ENCODE assay signal across 4 fruit fly cellular contexts in genomic region chr3R:30325442-30326058, dm6.
TF ChIP-seq lines count a peak whose summit lies in the region.

No protein-coding gene starts in this region.

- no peak for TF ChIP-seq CTCF in whole organism, embryonic (GFP tag; optimal IDR thresholded peaks at IDR 0.05; lab: Kevin White, UChicago)

TF ChIP-seq in whole organism, adult, 20 proteins besides CTCF, POLR2A, EP300 and RAD21:
- TF ChIP-seq CG11617 (GFP tag; optimal IDR thresholded peaks at IDR 0.05; lab: Kevin White, UChicago): peak; percentile 17
- TF ChIP-seq CG5204 (GFP tag; optimal IDR thresholded peaks at IDR 0.05; lab: Kevin White, UChicago): peak; percentile 32
- TF ChIP-seq CG7101 (tag; optimal IDR thresholded peaks at IDR 0.05; lab: Kevin White, UChicago): peak; percentile 24
- TF ChIP-seq cnc (optimal IDR thresholded peaks at IDR 0.05; lab: Kevin White, UChicago): no peak
- TF ChIP-seq CG1620 (GFP tag; optimal IDR thresholded peaks at IDR 0.05; lab: Kevin White, UChicago): no peak
- peak; percentile 37 for TF ChIP-seq CG33017 (tag; optimal IDR thresholded peaks at IDR 0.05; lab: Kevin White, UChicago)
- TF ChIP-seq bab1 (GFP tag; optimal IDR thresholded peaks at IDR 0.05; lab: Kevin White, UChicago): no peak
- TF ChIP-seq toe (GFP tag; optimal IDR thresholded peaks at IDR 0.05; lab: Kevin White, UChicago): peak; percentile 8
- peak; percentile 16 for TF ChIP-seq cic (GFP tag; optimal IDR thresholded peaks at IDR 0.05; lab: Kevin White, UChicago)
- TF ChIP-seq CG7045 (GFP tag; optimal IDR thresholded peaks at IDR 0.05; lab: Kevin White, UChicago): peak; percentile 81
- TF ChIP-seq CG14711 (tag; optimal IDR thresholded peaks at IDR 0.05; lab: Kevin White, UChicago): peak; percentile 59
- TF ChIP-seq CG12768 (GFP tag; optimal IDR thresholded peaks at IDR 0.05; lab: Kevin White, UChicago): peak; percentile 83
- TF ChIP-seq tj (GFP tag; optimal IDR thresholded peaks at IDR 0.05; lab: Kevin White, UChicago): no peak
- TF ChIP-seq ovo (GFP tag; optimal IDR thresholded peaks at IDR 0.05; lab: Kevin White, UChicago): no peak
- no peak for TF ChIP-seq Crg-1 (GFP tag; optimal IDR thresholded peaks at IDR 0.05; lab: Kevin White, UChicago)
- peak; percentile 23 for TF ChIP-seq Hr96 (GFP tag; optimal IDR thresholded peaks at IDR 0.05; lab: Kevin White, UChicago)
- TF ChIP-seq Clk (GFP tag; optimal IDR thresholded peaks at IDR 0.05; lab: Kevin White, UChicago): peak; percentile 45
- peak; percentile 32 for TF ChIP-seq pad (GFP tag; optimal IDR thresholded peaks at IDR 0.05; lab: Kevin White, UChicago)
- TF ChIP-seq Mnt (GFP tag; optimal IDR thresholded peaks at IDR 0.05; lab: Kevin White, UChicago): no peak

TF ChIP-seq in whole organism, embryonic, 481 proteins besides CTCF, POLR2A, EP300 and RAD21 (continues in another document):
- TF ChIP-seq Sin3A (optimal IDR thresholded peaks at IDR 0.05; lab: Kevin White, UChicago) (no peak), dmrt11E (tag; optimal IDR thresholded peaks at IDR 0.05; lab: Kevin White, UChicago) (no peak), CG18599 (GFP tag; optimal IDR thresholded peaks at IDR 0.05; lab: Kevin White, UChicago) (peak; percentile 94), Hand (GFP tag; optimal IDR thresholded peaks at IDR 0.05; lab: Kevin White, UChicago) (peak; percentile 55), Scr (GFP tag; IDR thresholded peaks at IDR 0.05; lab: Robert Waterston, UW; ENCODE audit: partially characterized antibody) (no peak), CG9215 (GFP tag; IDR thresholded peaks at IDR 0.05; lab: Robert Waterston, UW) (peak; percentile 60), Fer3 (tag; optimal IDR thresholded peaks at IDR 0.05; lab: Kevin White, UChicago) (peak; percentile 53), oc (tag; optimal IDR thresholded peaks at IDR 0.05; lab: Kevin White, UChicago) (no peak), dm (GFP tag; optimal IDR thresholded peaks at IDR 0.05; lab: Kevin White, UChicago) (no peak), chinmo (GFP tag; IDR thresholded peaks at IDR 0.05; lab: Robert Waterston, UW; ENCODE audit: partially characterized antibody) (no peak), CG15011 (GFP tag; optimal IDR thresholded peaks at IDR 0.05; lab: Kevin White, UChicago) (peak; percentile 22), CG8290 (GFP tag; optimal IDR thresholded peaks at IDR 0.05; lab: Kevin White, UChicago) (no peak), CG8290 (tag; optimal IDR thresholded peaks at IDR 0.05; lab: Kevin White, UChicago) (no peak), wor (GFP tag; IDR thresholded peaks at IDR 0.05; lab: Robert Waterston, UW) (no peak), phol (tag; optimal IDR thresholded peaks at IDR 0.05; lab: Kevin White, UChicago) (no peak), wek (GFP tag; optimal IDR thresholded peaks at IDR 0.05; lab: Kevin White, UChicago) (no peak), CG31224 (GFP tag; IDR thresholded peaks at IDR 0.05; lab: Robert Waterston, UW) (peak; percentile 46; the same call in 1 of the 2 replicates), CG2129 (GFP tag; IDR thresholded peaks at IDR 0.05; lab: Robert Waterston, UW; ENCODE audit: partially characterized antibody) (no peak), cad (GFP tag; optimal IDR thresholded peaks at IDR 0.05; lab: Kevin White, UChicago) (no peak), peb (GFP tag; IDR thresholded peaks at IDR 0.05; lab: Robert Waterston, UW) (no peak), Oli (tag; optimal IDR thresholded peaks at IDR 0.05; lab: Kevin White, UChicago) (no peak), CG5180 (GFP tag; optimal IDR thresholded peaks at IDR 0.05; lab: Kevin White, UChicago) (no peak), Hr39 (optimal IDR thresholded peaks at IDR 0.05; lab: Kevin White, UChicago) (no peak), CG2678 (tag; optimal IDR thresholded peaks at IDR 0.05; lab: Kevin White, UChicago) (peak; percentile 70), chm (GFP tag; IDR thresholded peaks at IDR 0.05; lab: Robert Waterston, UW) (no peak), CG17328 (GFP tag; IDR thresholded peaks at IDR 0.05; lab: Robert Waterston, UW) (no peak)

TF ChIP-seq in whole organism, prepupa, 60 proteins besides CTCF, POLR2A, EP300 and RAD21 (continues in another document):
- no peak for TF ChIP-seq CG6854 (GFP tag; optimal IDR thresholded peaks at IDR 0.05; lab: Kevin White, UChicago)
- no peak for TF ChIP-seq Smox (GFP tag; optimal IDR thresholded peaks at IDR 0.05; lab: Kevin White, UChicago)
- no peak for TF ChIP-seq CG7368 (GFP tag; optimal IDR thresholded peaks at IDR 0.05; lab: Kevin White, UChicago)
- no peak for TF ChIP-seq esn (GFP tag; optimal IDR thresholded peaks at IDR 0.05; lab: Kevin White, UChicago)
- no peak for TF ChIP-seq eg (GFP tag; IDR thresholded peaks at IDR 0.05; lab: Robert Waterston, UW)
- no peak for TF ChIP-seq CG8319 (GFP tag; optimal IDR thresholded peaks at IDR 0.05; lab: Kevin White, UChicago)
- peak; percentile 51 for TF ChIP-seq svp (GFP tag; lab: Kevin White, UChicago)
- TF ChIP-seq Blimp-1 (GFP tag; optimal IDR thresholded peaks at IDR 0.05; lab: Kevin White, UChicago): no peak
- no peak for TF ChIP-seq dsx (GFP tag; optimal IDR thresholded peaks at IDR 0.05; lab: Kevin White, UChicago; ENCODE audit: poor library complexity, severe bottlenecking)
- no peak for TF ChIP-seq CG4318 (GFP tag; optimal IDR thresholded peaks at IDR 0.05; lab: Kevin White, UChicago)
- TF ChIP-seq CG6792 (GFP tag; optimal IDR thresholded peaks at IDR 0.05; lab: Kevin White, UChicago): no peak
- no peak for TF ChIP-seq Lpt (GFP tag; optimal IDR thresholded peaks at IDR 0.05; lab: Kevin White, UChicago)
- TF ChIP-seq Sox14 (GFP tag; optimal IDR thresholded peaks at IDR 0.05; lab: Kevin White, UChicago): no peak
- no peak for TF ChIP-seq CG11294 (GFP tag; IDR thresholded peaks at IDR 0.05; lab: Robert Waterston, UW)
- TF ChIP-seq Eip75B (GFP tag; optimal IDR thresholded peaks at IDR 0.05; lab: Kevin White, UChicago): peak; percentile 27
- no peak for TF ChIP-seq cyc (GFP tag; optimal IDR thresholded peaks at IDR 0.05; lab: Kevin White, UChicago)
- no peak for TF ChIP-seq dac (GFP tag; optimal IDR thresholded peaks at IDR 0.05; lab: Kevin White, UChicago)
- no peak for TF ChIP-seq fkh (GFP tag; optimal IDR thresholded peaks at IDR 0.05; lab: Kevin White, UChicago)
- TF ChIP-seq CG8632 (GFP tag; optimal IDR thresholded peaks at IDR 0.05; lab: Kevin White, UChicago): no peak
- peak; percentile 55 for TF ChIP-seq Ets96B (tag; optimal IDR thresholded peaks at IDR 0.05; lab: Kevin White, UChicago)
- TF ChIP-seq CG16779 (tag; optimal IDR thresholded peaks at IDR 0.05; lab: Kevin White, UChicago): no peak
- TF ChIP-seq topi (GFP tag; optimal IDR thresholded peaks at IDR 0.05; lab: Kevin White, UChicago): peak; percentile 0
- no peak for TF ChIP-seq fd85E (GFP tag; optimal IDR thresholded peaks at IDR 0.05; lab: Kevin White, UChicago)
- TF ChIP-seq CG11902 (GFP tag; optimal IDR thresholded peaks at IDR 0.05; lab: Kevin White, UChicago): no peak
- TF ChIP-seq CG32006 (GFP tag; optimal IDR thresholded peaks at IDR 0.05; lab: Kevin White, UChicago): no peak
- peak; percentile 43 for TF ChIP-seq CG3919 (GFP tag; optimal IDR thresholded peaks at IDR 0.05; lab: Kevin White, UChicago)
- TF ChIP-seq CG9139 (GFP tag; optimal IDR thresholded peaks at IDR 0.05; lab: Kevin White, UChicago): peak; percentile 9
- TF ChIP-seq CG6276 (GFP tag; optimal IDR thresholded peaks at IDR 0.05; lab: Kevin White, UChicago): no peak

TF ChIP-seq in whole organism, pupa, 21 proteins besides CTCF, POLR2A, EP300 and RAD21:
- TF ChIP-seq Ets98B (GFP tag; IDR thresholded peaks at IDR 0.05; lab: Robert Waterston, UW): 0 out of 2 replicates have a peak, but pooled peaks have one; percentile 24
- TF ChIP-seq CG12605 (GFP tag; IDR thresholded peaks at IDR 0.05; lab: Robert Waterston, UW): no peak
- no peak for TF ChIP-seq EcR (GFP tag; optimal IDR thresholded peaks at IDR 0.05; lab: Kevin White, UChicago)
- peak; percentile 54 for TF ChIP-seq CG17806 (tag; optimal IDR thresholded peaks at IDR 0.05; lab: Kevin White, UChicago)
- no peak for TF ChIP-seq Pif1B (GFP tag; optimal IDR thresholded peaks at IDR 0.05; lab: Kevin White, UChicago)
- no peak for TF ChIP-seq CG34367 (tag; optimal IDR thresholded peaks at IDR 0.05; lab: Kevin White, UChicago)
- TF ChIP-seq CG4496 (GFP tag; IDR thresholded peaks at IDR 0.05; lab: Robert Waterston, UW): no peak
- TF ChIP-seq CG10348 (GFP tag; IDR thresholded peaks at IDR 0.05; lab: Robert Waterston, UW): no peak
- peak; percentile 36 for TF ChIP-seq CG15710 (tag; optimal IDR thresholded peaks at IDR 0.05; lab: Kevin White, UChicago)
- TF ChIP-seq Pif1A (GFP tag; optimal IDR thresholded peaks at IDR 0.05; lab: Kevin White, UChicago): peak; percentile 32
- TF ChIP-seq CG9948 (tag; optimal IDR thresholded peaks at IDR 0.05; lab: Kevin White, UChicago): peak; percentile 49
- no peak for TF ChIP-seq Snoo (tag; optimal IDR thresholded peaks at IDR 0.05; lab: Kevin White, UChicago)
- no peak for TF ChIP-seq D1 (tag; optimal IDR thresholded peaks at IDR 0.05; lab: Kevin White, UChicago)
- 0 out of 3 replicates have a peak, but pooled peaks have one; percentile 22 for TF ChIP-seq fd96Ca (GFP tag; IDR thresholded peaks at IDR 0.05; lab: Robert Waterston, UW)
- no peak for TF ChIP-seq rn (GFP tag; IDR thresholded peaks at IDR 0.05; lab: Robert Waterston, UW)
- no peak for TF ChIP-seq CG32121 (GFP tag; IDR thresholded peaks at IDR 0.05; lab: Robert Waterston, UW)
- peak; percentile 64 for TF ChIP-seq CG8159 (tag; optimal IDR thresholded peaks at IDR 0.05; lab: Kevin White, UChicago)
- peak; percentile 17 for TF ChIP-seq CG8301 (tag; optimal IDR thresholded peaks at IDR 0.05; lab: Kevin White, UChicago)
- TF ChIP-seq CG14655 (GFP tag; optimal IDR thresholded peaks at IDR 0.05; lab: Kevin White, UChicago): peak; percentile 59
- no peak for TF ChIP-seq gl (tag; optimal IDR thresholded peaks at IDR 0.05; lab: Kevin White, UChicago)
- TF ChIP-seq CG13204 (GFP tag; optimal IDR thresholded peaks at IDR 0.05; lab: Kevin White, UChicago): no peak
